Fruit fly (Drosophila melanogaster): ENCODE measurements around the gene CG13970.
A peak's percentile ranks its signal among the peaks of the same experiment; 100 is the strongest.

The CG13970 gene

DNA sequence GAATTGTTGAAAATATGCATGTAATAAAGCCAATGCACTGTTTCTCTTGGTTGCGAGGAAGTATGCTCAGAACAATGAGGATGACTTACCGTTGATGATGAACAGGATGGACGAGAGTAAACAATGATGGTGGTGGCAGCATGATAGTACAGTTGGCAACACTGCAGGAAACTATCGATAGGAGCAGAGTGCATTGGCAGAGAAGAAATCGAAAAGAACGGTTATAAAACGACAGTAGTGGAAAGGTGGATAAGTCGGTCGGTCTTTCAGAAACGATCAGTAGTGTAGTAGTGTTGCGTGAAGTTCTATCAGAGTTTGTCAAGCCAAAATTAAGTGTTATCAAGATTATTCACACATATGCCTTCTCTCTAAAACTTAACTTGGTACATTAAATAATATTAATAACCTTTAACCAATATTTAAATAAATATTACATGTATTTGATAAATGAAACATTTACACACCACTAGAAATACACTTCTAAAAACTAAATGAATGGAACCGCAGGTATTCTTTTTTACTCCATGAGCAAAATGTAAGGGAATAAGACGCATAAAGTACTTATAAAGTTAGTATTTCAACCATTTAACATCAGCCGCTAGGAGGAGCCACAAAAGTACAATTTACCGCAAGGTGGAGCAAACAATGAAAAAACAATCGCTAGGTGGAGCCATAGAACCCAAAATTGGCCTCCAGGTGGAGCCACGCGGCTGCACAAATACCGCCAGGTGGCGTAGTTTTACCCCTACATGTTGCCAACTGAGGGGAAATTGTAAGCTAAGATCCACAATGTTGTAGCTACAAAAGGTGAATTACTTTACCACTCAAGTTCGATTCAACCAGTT lies 16.7 kb upstream of the CG13970 start (continued):
- TF ChIP-seq CG32767 (GFP tag; IDR thresholded peaks at IDR 0.05) = no peak
- peak; percentile 84; the same call in 2 of the 3 replicates for TF ChIP-seq croc (GFP tag; conservative IDR thresholded peaks at IDR 0.05)
- peak; percentile 65 for TF ChIP-seq Atf6 (GFP tag; IDR thresholded peaks at IDR 0.05)
- peak; percentile 71 for TF ChIP-seq CG1233 (GFP tag; optimal IDR thresholded peaks at IDR 0.05)
- peak; percentile 79 for TF ChIP-seq CG7372 (GFP tag; IDR thresholded peaks at IDR 0.05)
- no peak for TF ChIP-seq CG17186 (GFP tag; optimal IDR thresholded peaks at IDR 0.05)
- TF ChIP-seq CG31388 (GFP tag; optimal IDR thresholded peaks at IDR 0.05) = peak; percentile 83
- peak; percentile 94 for TF ChIP-seq CG1602 (GFP tag; optimal IDR thresholded peaks at IDR 0.05)
- TF ChIP-seq dmrt99B (tag; optimal IDR thresholded peaks at IDR 0.05) = peak; percentile 68
- TF ChIP-seq CG11696 (GFP tag; IDR thresholded peaks at IDR 0.05) = no peak
- peak; percentile 94 for TF ChIP-seq CG1024 (GFP tag; IDR thresholded peaks at IDR 0.05)
- 0 out of 2 replicates have a peak, but pooled peaks have one; percentile 68 for TF ChIP-seq seq (GFP tag; IDR thresholded peaks at IDR 0.05)
- peak; percentile 27 for TF ChIP-seq pzg (GFP tag; optimal IDR thresholded peaks at IDR 0.05)
- TF ChIP-seq CG13894 (tag; optimal IDR thresholded peaks at IDR 0.05) = peak; percentile 61
- TF ChIP-seq kay (GFP tag; optimal IDR thresholded peaks at IDR 0.05) = peak; percentile 78
- TF ChIP-seq Trl (optimal IDR thresholded peaks at IDR 0.05) = no peak
- TF ChIP-seq Trl (GFP tag; optimal IDR thresholded peaks at IDR 0.05) = peak; percentile 97
- TF ChIP-seq ro (GFP tag; IDR thresholded peaks at IDR 0.05) = peak; percentile 86
- TF ChIP-seq tap (tag; optimal IDR thresholded peaks at IDR 0.05) = peak; percentile 41
- TF ChIP-seq CG3726 (GFP tag; IDR thresholded peaks at IDR 0.05) = peak; percentile 92
- TF ChIP-seq Dll (GFP tag; IDR thresholded peaks at IDR 0.05; ENCODE audit: partially characterized antibody) = peak; percentile 89
- peak; percentile 91 for TF ChIP-seq HLHmδ (GFP tag; optimal IDR thresholded peaks at IDR 0.05)
- peak; percentile 90 for TF ChIP-seq slou (GFP tag; optimal IDR thresholded peaks at IDR 0.05)
- TF ChIP-seq CrebB (tag; optimal IDR thresholded peaks at IDR 0.05) = no peak
- peak; percentile 78 for TF ChIP-seq Nf-YA (GFP tag; IDR thresholded peaks at IDR 0.05)
- peak; percentile 5 for TF ChIP-seq sima (GFP tag; optimal IDR thresholded peaks at IDR 0.05)
- TF ChIP-seq danr (GFP tag; IDR thresholded peaks at IDR 0.05) = peak; percentile 82
- TF ChIP-seq hth (optimal IDR thresholded peaks at IDR 0.05) = no peak
- peak; percentile 72 for TF ChIP-seq CG17802 (tag; optimal IDR thresholded peaks at IDR 0.05)
- peak; percentile 64 for TF ChIP-seq CG15601 (tag; optimal IDR thresholded peaks at IDR 0.05)
- peak; percentile 96 for TF ChIP-seq dpn (GFP tag; optimal IDR thresholded peaks at IDR 0.05)
- TF ChIP-seq Dref (GFP tag; IDR thresholded peaks at IDR 0.05) = peak; percentile 56
- TF ChIP-seq CG17612 (GFP tag; IDR thresholded peaks at IDR 0.05) = peak; percentile 76
- TF ChIP-seq CG14050 (GFP tag; IDR thresholded peaks at IDR 0.05) = peak; percentile 79
- TF ChIP-seq CG11456 (GFP tag; IDR thresholded peaks at IDR 0.05) = peak; percentile 100
- peak; percentile 23 for TF ChIP-seq org-1 (GFP tag; optimal IDR thresholded peaks at IDR 0.05)
- no peak for TF ChIP-seq exex (tag; optimal IDR thresholded peaks at IDR 0.05)
- peak; percentile 29 for TF ChIP-seq CG10543 (GFP tag; optimal IDR thresholded peaks at IDR 0.05)
- peak; percentile 41 for TF ChIP-seq CG4707 (GFP tag; optimal IDR thresholded peaks at IDR 0.05)
- peak; percentile 74 for TF ChIP-seq vnd (GFP tag; IDR thresholded peaks at IDR 0.05; ENCODE audit: partially characterized antibody)
- peak; percentile 51; the same call in 1 of the 2 replicates for TF ChIP-seq sim (GFP tag; IDR thresholded peaks at IDR 0.05)
- TF ChIP-seq CG12219 (GFP tag; optimal IDR thresholded peaks at IDR 0.05) = peak; percentile 36
- peak; percentile 14 for TF ChIP-seq CG10274 (GFP tag; optimal IDR thresholded peaks at IDR 0.05)
- peak; percentile 60 for TF ChIP-seq CG12071 (GFP tag; optimal IDR thresholded peaks at IDR 0.05)
- TF ChIP-seq CG9215 (GFP tag; IDR thresholded peaks at IDR 0.05) = peak; percentile 86
- no peak for TF ChIP-seq fd64A (GFP tag; optimal IDR thresholded peaks at IDR 0.05)
- no peak for TF ChIP-seq ftz-f1 (GFP tag; optimal IDR thresholded peaks at IDR 0.05)
- peak; percentile 96 for TF ChIP-seq pum (GFP tag; optimal IDR thresholded peaks at IDR 0.05)
- TF ChIP-seq CG17385 (GFP tag; optimal IDR thresholded peaks at IDR 0.05) = peak; percentile 43
- peak; percentile 99 for TF ChIP-seq CG5180 (GFP tag; optimal IDR thresholded peaks at IDR 0.05)

Data from whole organism, embryonic.